Worm (Caenorhabditis elegans) whole organism, midembryonic: ENCODE measurements around the gene Y17G9B.11.

Experiments
- flt-1 ChIP-seq: fragments of 200-800 bp; sonication (Bioruptor generic); IDR thresholded peaks from 2 replicates; pipeline ENCODE4 v1.3.6; 2022; ENCODE audit warnings: missing genetic modification characterization, missing compliant biosample characterization
- klf-2 ChIP-seq: fragments of 200-800 bp; sonication (Bioruptor generic); conservative IDR thresholded peaks from 2 replicates; pipeline ENCODE4 v1.3.6; 2022; ENCODE audit warnings: missing genetic modification reagents, missing genetic modification characterization, missing compliant biosample characterization

DNA sequence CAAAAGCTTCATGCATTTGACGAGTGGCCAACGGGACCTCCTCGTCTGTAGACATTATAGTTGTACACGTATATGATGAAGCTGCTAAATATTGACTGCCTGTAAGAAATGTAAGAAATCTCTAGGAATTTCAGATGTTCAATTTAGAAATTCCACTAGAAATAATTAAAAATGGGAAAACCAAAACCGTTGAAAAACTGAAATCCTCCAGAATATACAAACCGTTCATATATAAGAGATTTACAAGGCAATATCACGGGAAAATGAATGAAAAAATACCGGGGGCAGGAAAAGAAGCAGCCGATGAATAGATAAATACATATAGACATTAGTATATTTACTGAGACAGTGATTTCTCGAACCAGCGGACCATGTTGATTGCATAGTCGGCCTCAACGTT is 46.1 kb downstream of the Y17G9B.11 start, which contains the start of gene dpf-7:
- TF ChIP-seq flt-1 (GFP tag; lab: Robert Waterston, UW) (no peak), klf-2 (GFP tag; lab: Robert Waterston, UW) (no peak)
